Fruit fly (Drosophila melanogaster): Measurements from ENCODE around the gene Mdr65.

Mdr65 gene

dm6 chr3L:6258660-6259059 lies 13.1 kb upstream of the Mdr65 start, which contains the start of gene CG10163:
Gene CG10163, minus strand, starts transcription at chr3L:6258760.
- TF ChIP-seq toe (GFP tag; optimal IDR thresholded peaks at IDR 0.05) (no peak), CG1620 (GFP tag; optimal IDR thresholded peaks at IDR 0.05) (no peak), Mnt (GFP tag; optimal IDR thresholded peaks at IDR 0.05) (no peak), CG14711 (tag; optimal IDR thresholded peaks at IDR 0.05) (no peak), CG5204 (GFP tag; optimal IDR thresholded peaks at IDR 0.05) (no peak), CG11617 (GFP tag; optimal IDR thresholded peaks at IDR 0.05) (no peak), CG33017 (tag; optimal IDR thresholded peaks at IDR 0.05) (no peak), pad (GFP tag; optimal IDR thresholded peaks at IDR 0.05) (no peak), kay (GFP tag; ENCODE audit: borderline replicate concordance) (no peak), Hr96 (GFP tag; optimal IDR thresholded peaks at IDR 0.05) (no peak)

- peak; percentile 69 for TF ChIP-seq ovo (GFP tag; optimal IDR thresholded peaks at IDR 0.05)
- peak; percentile 31 for TF ChIP-seq Mnt (GFP tag; optimal IDR thresholded peaks at IDR 0.05)
- TF ChIP-seq CG11617 (GFP tag; optimal IDR thresholded peaks at IDR 0.05) = peak; percentile 88
- TF ChIP-seq CG12768 (GFP tag; optimal IDR thresholded peaks at IDR 0.05) = peak; percentile 85
- TF ChIP-seq Crg-1 (GFP tag; optimal IDR thresholded peaks at IDR 0.05) = peak; percentile 78
- TF ChIP-seq Clk (GFP tag; optimal IDR thresholded peaks at IDR 0.05) = peak; percentile 14
- no peak for TF ChIP-seq cnc (optimal IDR thresholded peaks at IDR 0.05)
- TF ChIP-seq kay (GFP tag; ENCODE audit: borderline replicate concordance) = peak; percentile 65
- TF ChIP-seq CG5204 (GFP tag; optimal IDR thresholded peaks at IDR 0.05) = peak; percentile 86
- TF ChIP-seq CG7101 (tag; optimal IDR thresholded peaks at IDR 0.05) = peak; percentile 93
- TF ChIP-seq CG33017 (tag; optimal IDR thresholded peaks at IDR 0.05) = peak; percentile 82
- peak; percentile 63 for TF ChIP-seq tj (GFP tag; optimal IDR thresholded peaks at IDR 0.05)
- peak; percentile 99 for TF ChIP-seq bab1 (GFP tag; optimal IDR thresholded peaks at IDR 0.05)
- TF ChIP-seq toe (GFP tag; optimal IDR thresholded peaks at IDR 0.05) = peak; percentile 78
- TF ChIP-seq CG14711 (tag; optimal IDR thresholded peaks at IDR 0.05) = peak; percentile 82
- TF ChIP-seq CG7045 (GFP tag; optimal IDR thresholded peaks at IDR 0.05) = peak; percentile 77
- peak; percentile 74 for TF ChIP-seq Hr96 (GFP tag; optimal IDR thresholded peaks at IDR 0.05)
- TF ChIP-seq CG1620 (GFP tag; optimal IDR thresholded peaks at IDR 0.05) = peak; percentile 87
- peak; percentile 17 for TF ChIP-seq cic (GFP tag; optimal IDR thresholded peaks at IDR 0.05)
- TF ChIP-seq pad (GFP tag; optimal IDR thresholded peaks at IDR 0.05) = peak; percentile 78
Observed at dm6 chr3L:6256408-6257188, 11.1 kb upstream of the Mdr65 start, which contains the start of gene Best2. Gene Best2, minus strand, starts transcription at chr3L:6256665.

- TF ChIP-seq tj (GFP tag; optimal IDR thresholded peaks at IDR 0.05) (peak; percentile 91), CG1620 (GFP tag; optimal IDR thresholded peaks at IDR 0.05) (no peak)
Observed at dm6 chr3L:6254427-6255105, 9.0 kb upstream of the Mdr65 start.

dm6 chr3L:6253730-6254129 lies 8.2 kb upstream of the Mdr65 start:
- TF ChIP-seq CG12768 (GFP tag; optimal IDR thresholded peaks at IDR 0.05) (no peak), kay (GFP tag; ENCODE audit: borderline replicate concordance) (peak; percentile 27), pad (GFP tag; optimal IDR thresholded peaks at IDR 0.05) (peak; percentile 19), cnc (optimal IDR thresholded peaks at IDR 0.05) (no peak), bab1 (GFP tag; optimal IDR thresholded peaks at IDR 0.05) (peak; percentile 73), tj (GFP tag; optimal IDR thresholded peaks at IDR 0.05) (peak; percentile 10), CG33017 (tag; optimal IDR thresholded peaks at IDR 0.05) (peak; percentile 18), toe (GFP tag; optimal IDR thresholded peaks at IDR 0.05) (no peak), ovo (GFP tag; optimal IDR thresholded peaks at IDR 0.05) (no peak), Mnt (GFP tag; optimal IDR thresholded peaks at IDR 0.05) (peak; percentile 28), CG14711 (tag; optimal IDR thresholded peaks at IDR 0.05) (peak; percentile 1), CG7101 (tag; optimal IDR thresholded peaks at IDR 0.05) (peak; percentile 31), Clk (GFP tag; optimal IDR thresholded peaks at IDR 0.05) (no peak), CG5204 (GFP tag; optimal IDR thresholded peaks at IDR 0.05) (no peak)

DNA sequence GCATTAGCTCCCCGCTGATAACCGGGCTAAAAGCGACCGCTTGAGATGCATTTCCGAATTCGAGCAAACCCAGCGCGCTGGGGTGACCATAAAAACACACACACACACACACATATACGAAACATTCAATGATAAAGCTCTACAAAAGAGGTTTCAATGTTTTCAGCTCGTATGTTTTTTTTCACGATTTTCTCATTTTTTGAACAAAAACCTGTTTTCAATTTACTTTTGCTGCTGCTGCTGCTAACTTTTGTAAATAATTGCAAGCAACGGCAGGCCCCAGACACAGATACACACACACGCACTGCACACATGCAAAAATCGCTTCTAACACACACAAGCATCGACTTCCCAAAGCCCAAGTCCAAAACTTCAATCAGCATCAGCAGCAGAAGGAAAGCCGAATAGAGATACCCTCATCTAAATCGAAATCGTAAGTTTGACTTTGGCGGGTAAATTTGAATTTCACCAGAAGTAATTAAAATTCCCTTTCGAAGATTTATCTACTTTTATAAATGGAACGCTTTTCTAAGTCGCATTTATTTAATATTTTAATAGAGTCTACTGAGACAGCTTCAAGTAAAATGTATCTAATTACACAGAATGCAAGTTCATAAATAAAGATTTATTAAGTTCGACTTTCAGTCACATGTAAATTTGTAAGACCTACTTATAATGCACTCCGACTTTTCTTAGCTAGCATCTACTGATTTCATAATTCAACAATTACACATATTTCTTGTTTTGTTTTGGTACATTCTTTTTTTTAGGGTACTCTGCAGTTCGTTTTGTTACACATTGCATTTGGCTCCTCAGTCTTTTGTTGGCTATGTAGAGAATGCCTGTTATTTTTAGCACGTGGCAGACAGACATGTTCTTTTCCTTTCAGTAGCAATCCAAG lies 3.9 kb upstream of the Mdr65 start:
- TF ChIP-seq Hr96 (GFP tag; optimal IDR thresholded peaks at IDR 0.05) = no peak
- TF ChIP-seq CG1620 (GFP tag; optimal IDR thresholded peaks at IDR 0.05) = no peak
- peak; percentile 28 for TF ChIP-seq kay (GFP tag; ENCODE audit: borderline replicate concordance)
- no peak for TF ChIP-seq CG7045 (GFP tag; optimal IDR thresholded peaks at IDR 0.05)
- peak; percentile 17 for TF ChIP-seq bab1 (GFP tag; optimal IDR thresholded peaks at IDR 0.05)
- TF ChIP-seq cnc (optimal IDR thresholded peaks at IDR 0.05) = no peak

DNA sequence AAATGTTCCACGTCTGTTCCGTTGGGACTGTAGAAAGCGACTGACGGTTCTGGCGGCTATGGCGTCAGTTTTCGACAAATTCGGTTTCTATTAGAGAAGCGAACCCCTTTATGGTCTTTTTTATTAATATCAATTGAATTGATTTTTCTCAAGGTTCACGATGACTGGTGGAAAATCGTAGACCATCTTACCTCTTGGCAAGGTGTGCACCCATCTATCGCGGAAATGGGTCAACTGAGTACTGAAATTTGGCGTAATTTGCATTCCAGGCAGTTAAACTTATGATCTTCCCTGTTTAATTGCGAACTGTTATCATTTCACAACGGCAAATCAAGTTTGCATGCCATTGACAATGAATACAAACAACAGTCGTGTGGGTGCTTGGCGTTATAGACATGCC lies 5.6 kb downstream of the Mdr65 start, which contains the start of gene CG10226:
Gene CG10226, minus strand, starts transcription at position 101 of the 400 bp plus-strand sequence.
- TF ChIP-seq Clk (GFP tag; optimal IDR thresholded peaks at IDR 0.05) (no peak), Hr96 (GFP tag; optimal IDR thresholded peaks at IDR 0.05) (no peak), cic (GFP tag; optimal IDR thresholded peaks at IDR 0.05) (no peak), CG12768 (GFP tag; optimal IDR thresholded peaks at IDR 0.05) (no peak), CG7045 (GFP tag; optimal IDR thresholded peaks at IDR 0.05) (no peak), CG11617 (GFP tag; optimal IDR thresholded peaks at IDR 0.05) (no peak), toe (GFP tag; optimal IDR thresholded peaks at IDR 0.05) (no peak), bab1 (GFP tag; optimal IDR thresholded peaks at IDR 0.05) (no peak), tj (GFP tag; optimal IDR thresholded peaks at IDR 0.05) (no peak), Crg-1 (GFP tag; optimal IDR thresholded peaks at IDR 0.05) (no peak), CG5204 (GFP tag; optimal IDR thresholded peaks at IDR 0.05) (no peak), pad (GFP tag; optimal IDR thresholded peaks at IDR 0.05) (no peak), CG7101 (tag; optimal IDR thresholded peaks at IDR 0.05) (no peak), Mnt (GFP tag; optimal IDR thresholded peaks at IDR 0.05) (no peak), CG33017 (tag; optimal IDR thresholded peaks at IDR 0.05) (no peak), CG1620 (GFP tag; optimal IDR thresholded peaks at IDR 0.05) (no peak), cnc (optimal IDR thresholded peaks at IDR 0.05) (no peak), kay (GFP tag; ENCODE audit: borderline replicate concordance) (no peak)
